Fruit fly (Drosophila melanogaster): Measurements from ENCODE around the gene CG14605.
A peak's percentile ranks its signal among the peaks of the same experiment; 100 is the strongest.

Gene CG14605

DNA sequence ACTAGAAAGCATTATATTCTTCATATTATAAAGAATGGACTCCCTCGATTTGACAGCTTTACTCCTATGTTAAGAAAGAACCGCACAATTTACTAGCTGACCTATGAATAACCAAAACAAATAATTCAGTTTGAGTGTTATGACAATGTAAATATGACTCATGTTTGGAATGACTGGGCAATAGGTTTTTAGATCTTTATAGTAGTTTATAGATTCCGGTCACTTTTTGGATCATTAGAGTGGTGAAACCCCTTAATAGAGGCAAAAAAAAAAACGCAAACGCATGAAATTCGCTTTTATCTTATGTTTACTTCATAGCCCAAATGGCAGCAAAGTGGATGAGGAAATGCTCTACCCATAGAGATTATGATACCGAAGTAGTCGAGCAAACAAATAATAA lies at the start of gene CG14605:
Gene CG14605, minus strand, starts transcription at position 101 of the 400 bp plus-strand sequence.
- no peak for TF ChIP-seq noc (tag; optimal IDR thresholded peaks at IDR 0.05)

dm6 chr3R:7265567-7266208 lies 46.2 kb upstream of the CG14605 start, which contains the start of the genes Gld and Syt4:
Gld (minus strand) TSS chr3R:7265703.
Syt4 (plus strand) TSS chr3R:7266065.
- no peak for TF ChIP-seq noc (tag; optimal IDR thresholded peaks at IDR 0.05)

DNA sequence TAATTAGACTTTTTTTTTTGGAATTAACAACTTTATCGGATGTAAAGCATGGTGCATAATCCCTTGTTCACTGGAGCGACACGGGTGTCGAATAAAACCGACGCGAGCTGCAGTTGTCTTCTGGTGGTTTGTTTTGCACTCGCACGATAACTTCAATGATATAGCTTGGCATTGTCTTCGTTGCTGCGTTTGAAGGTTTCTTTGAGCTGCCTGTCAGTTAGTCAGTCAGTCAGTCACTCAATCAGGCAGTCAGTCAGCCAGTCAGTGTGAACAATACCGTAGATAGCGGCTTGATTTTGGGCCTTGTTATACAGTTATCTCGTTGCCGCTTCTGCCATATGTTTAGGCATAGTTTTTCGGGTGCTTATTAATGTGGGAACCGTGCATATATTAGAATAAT lies 40.0 kb upstream of the CG14605 start:
- no peak for TF ChIP-seq noc (tag; optimal IDR thresholded peaks at IDR 0.05)

DNA sequence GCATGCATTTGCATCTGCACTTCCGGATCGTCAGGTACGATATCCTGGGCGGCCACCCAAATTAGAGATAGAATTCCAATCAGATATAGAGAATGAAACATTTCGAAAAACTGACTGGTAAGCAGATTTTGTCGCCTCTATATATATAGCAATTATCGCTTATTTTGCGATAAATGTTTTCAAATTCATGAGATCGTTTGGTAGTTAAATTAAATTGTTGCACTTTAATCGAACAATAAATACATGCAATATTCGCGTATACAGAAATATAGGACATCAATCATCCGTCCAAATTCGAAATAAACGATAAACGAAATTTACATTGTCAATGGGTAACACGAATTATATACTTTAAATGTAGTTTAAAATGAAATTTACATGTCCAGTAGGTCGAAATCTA lies 32.4 kb upstream of the CG14605 start, which contains the start of gene Obp84a:
Gene Obp84a, minus strand, starts transcription at position 101 of the 400 bp plus-strand sequence.
- no peak for TF ChIP-seq noc (tag; optimal IDR thresholded peaks at IDR 0.05)

DNA sequence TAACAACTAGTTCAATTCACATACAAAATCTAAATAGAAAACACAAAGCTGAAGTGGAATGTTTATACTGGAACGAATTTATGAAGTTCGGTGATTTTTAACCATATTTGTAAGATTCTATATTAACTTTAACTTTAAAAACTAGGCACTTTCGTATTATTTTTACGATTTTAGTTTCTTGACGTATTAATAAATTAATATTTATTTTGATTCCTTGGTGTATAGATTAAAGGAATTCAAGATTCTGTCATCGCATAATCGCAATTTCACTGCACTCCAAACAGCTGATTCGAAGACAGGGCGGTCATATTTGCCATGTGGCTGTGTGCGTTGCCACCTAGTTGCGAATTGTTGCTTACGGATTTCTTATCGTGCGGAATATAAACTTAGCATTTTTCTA lies 30.0 kb upstream of the CG14605 start, which contains the start of the genes CG1227 and Dtwd2:
Gene CG1227, minus strand, starts transcription at position 279 of the 400 bp plus-strand sequence.
Gene Dtwd2, plus strand, starts transcription at position 336 of the 400 bp plus-strand sequence.
- TF ChIP-seq noc (tag; optimal IDR thresholded peaks at IDR 0.05) = peak; percentile 94

DNA sequence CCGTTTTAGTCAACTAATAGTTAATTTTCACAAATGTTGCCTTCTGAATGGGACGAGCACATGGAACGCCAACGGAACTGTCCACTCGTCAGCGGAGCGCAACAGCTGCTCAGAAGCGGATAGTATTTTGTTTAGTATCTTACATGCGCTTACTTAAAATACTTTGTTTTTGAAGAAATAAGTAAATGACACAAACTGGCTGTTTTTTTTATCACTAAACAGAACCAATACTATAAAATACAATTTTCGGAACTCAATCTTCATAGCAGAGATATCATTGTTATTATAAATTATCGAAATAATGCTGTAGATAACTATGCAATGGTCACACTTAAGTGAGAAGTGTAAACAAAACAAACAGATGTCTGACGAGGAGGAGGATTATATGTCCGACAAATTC lies 27.4 kb upstream of the CG14605 start, which contains the start of the genes Noc3 and CG10053:
Gene Noc3, minus strand, starts transcription at position 81 of the 400 bp plus-strand sequence.
Gene CG10053, plus strand, starts transcription at position 202 of the 400 bp plus-strand sequence.
- no peak for TF ChIP-seq noc (tag; optimal IDR thresholded peaks at IDR 0.05)

DNA sequence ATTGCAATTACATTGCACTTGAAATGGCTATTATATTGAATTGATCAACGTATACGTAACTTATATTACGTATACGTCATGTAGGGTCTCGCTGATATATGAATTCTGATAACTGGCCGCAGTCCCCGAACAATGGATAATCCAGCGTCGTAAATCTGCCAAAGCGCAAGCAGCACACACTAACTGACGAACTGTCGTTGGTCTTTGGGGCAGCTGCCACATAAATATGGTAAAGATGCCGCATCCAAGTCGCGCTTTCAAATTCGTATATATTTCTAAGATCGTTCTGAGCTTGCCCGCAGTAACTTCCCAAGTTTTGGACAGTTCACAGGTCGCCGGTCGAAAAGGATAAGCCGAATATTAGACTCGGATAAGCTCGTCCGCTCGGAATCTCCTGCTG lies 22.0 kb upstream of the CG14605 start, which contains the start of gene CG14607:
Gene CG14607, plus strand, starts transcription at position 301 of the 400 bp plus-strand sequence.
- TF ChIP-seq noc (tag; optimal IDR thresholded peaks at IDR 0.05) = no peak

dm6 chr3R:7223972-7224464 lies 4.5 kb upstream of the CG14605 start, which contains the start of gene thw:
thw (plus strand) TSS chr3R:7224414.
- no peak for TF ChIP-seq noc (tag; optimal IDR thresholded peaks at IDR 0.05)

DNA sequence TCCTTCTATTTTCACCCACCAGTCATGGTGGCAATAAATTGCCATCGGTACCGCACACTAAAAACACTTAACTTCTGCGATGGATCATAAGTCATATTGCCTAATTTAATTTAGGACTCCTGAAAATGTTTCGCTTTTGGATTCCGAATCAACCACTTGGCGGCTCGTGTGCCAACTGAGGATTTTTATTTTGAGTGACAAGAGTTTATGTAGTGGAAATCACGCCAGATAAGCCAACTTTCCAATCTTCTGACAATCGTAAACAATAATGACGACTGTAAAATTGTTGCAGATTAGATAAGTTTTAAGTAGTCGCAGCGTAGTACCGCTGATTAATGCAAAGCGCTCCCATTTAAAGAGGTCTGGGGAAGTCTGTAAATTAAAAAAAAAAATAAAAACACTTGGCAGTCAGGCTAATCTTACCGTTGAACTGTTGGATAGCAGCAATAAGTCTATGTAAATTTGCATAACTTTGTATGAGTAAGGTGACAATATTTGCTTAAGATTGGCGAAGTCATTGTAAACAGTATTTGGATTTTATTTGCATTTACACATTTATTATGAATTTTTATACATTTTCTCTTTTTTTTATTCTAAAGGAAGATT lies 2.5 kb downstream of the CG14605 start, which contains the start of gene CG14606:
Gene CG14606, minus strand, starts transcription at position 160 of the 606 bp plus-strand sequence.
- peak; percentile 88 for TF ChIP-seq noc (tag; optimal IDR thresholded peaks at IDR 0.05)

DNA sequence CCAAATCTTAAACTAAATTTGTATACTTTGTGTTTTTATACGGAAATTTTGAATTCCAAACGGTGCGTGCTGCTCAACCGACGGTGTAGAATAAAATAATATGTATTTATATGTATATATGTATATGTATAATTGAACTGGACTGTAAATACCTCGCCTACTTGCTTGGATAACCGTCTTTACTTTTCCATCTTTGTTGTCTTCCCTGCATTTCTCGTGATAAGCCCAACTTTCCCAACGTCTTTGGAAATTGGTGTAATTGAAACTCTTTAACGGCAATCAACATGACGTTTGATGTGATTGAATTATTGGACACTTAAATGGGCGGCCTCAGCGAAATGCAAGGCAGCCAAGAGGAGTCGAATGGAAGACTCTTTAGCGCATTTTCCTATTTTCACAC lies 11.2 kb downstream of the CG14605 start, which contains the start of gene CG1288:
Gene CG1288, minus strand, starts transcription at position 101 of the 400 bp plus-strand sequence.
- TF ChIP-seq noc (tag; optimal IDR thresholded peaks at IDR 0.05) = no peak

- TF ChIP-seq noc (tag; optimal IDR thresholded peaks at IDR 0.05) = no peak
These were observed 18.8 kb downstream of the CG14605 start, which contains the start of gene CG14609 for dm6 chr3R:7200670-7201069. CG14609 (plus strand) TSS chr3R:7200970.

DNA sequence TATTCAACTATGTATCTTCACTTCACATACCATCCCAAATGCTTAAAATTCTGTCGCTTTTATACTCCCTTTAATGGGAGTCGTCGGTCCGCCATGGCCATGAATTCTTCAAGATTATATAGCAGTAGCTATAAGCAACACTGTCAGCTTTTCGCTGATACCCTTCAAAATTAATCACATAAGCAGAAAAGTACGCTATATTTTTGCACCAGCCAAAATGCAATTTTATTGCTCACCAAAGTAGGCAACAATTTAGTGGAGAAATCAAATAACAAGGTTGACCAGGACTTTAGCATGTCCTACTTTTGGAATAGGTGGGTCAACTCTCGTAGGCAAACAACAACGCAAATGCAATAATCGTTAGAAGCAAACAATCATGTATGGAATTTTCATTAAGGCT lies 19.7 kb downstream of the CG14605 start:
- TF ChIP-seq noc (tag; optimal IDR thresholded peaks at IDR 0.05) = no peak

DNA sequence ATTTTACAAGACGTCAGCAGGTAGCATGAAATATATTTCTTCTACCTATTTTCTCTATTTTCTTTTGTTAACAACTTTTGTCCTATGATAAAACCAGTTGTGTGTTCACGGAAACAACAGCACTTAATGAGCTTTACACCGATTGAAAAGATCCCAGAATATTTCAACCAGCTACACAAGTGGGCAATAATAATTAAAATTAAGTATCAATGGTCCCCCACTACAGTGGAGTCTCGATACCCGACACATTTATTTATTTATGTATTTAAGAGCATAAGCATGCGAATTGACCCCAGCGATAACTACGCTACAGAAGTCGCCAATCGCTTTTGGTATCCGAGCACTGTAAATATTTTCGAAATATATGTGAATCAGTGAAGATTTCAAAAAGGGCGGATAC lies 30.8 kb downstream of the CG14605 start:
- no peak for TF ChIP-seq noc (tag; optimal IDR thresholded peaks at IDR 0.05)

DNA sequence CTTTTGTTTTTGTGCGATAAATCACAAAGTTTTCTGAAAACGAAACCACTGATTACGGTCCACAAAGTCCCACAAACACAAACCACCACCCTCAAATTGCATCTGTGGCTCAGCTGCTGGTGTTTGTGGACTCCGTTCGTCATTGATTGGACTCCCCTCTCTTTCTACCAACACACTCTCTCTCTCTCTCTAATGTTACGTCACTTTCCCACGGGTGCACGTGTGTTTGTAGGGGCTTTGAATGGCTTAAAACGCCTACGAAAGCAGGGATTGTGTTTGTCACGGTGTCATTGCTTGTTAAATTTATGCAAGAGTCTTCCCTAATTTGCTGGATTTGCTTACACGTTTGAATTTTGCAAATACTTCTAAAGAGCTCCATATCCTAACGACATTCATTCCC lies 31.5 kb downstream of the CG14605 start:
- no peak for TF ChIP-seq noc (tag; optimal IDR thresholded peaks at IDR 0.05)

- no peak for TF ChIP-seq noc (tag; optimal IDR thresholded peaks at IDR 0.05)
These were observed 32.2 kb downstream of the CG14605 start for dm6 chr3R:7187093-7187912.
